Fruit fly (Drosophila melanogaster) whole organism, wandering third instar larva: ENCODE data around the gene Vps33B.

Source experiments
- Abd-B ChIP-seq: fragments of >200 bp; optimal IDR thresholded peaks from 2 replicates; lab custom pipeline; 2017; ENCODE audit warnings: missing biosample characterization, missing genetic modification characterization
- CG32264 ChIP-seq: fragments of 200-800 bp; sonication (Bioruptor generic); optimal IDR thresholded peaks from 2 replicates; lab custom pipeline; 2016; ENCODE audit warnings: missing biosample characterization, missing genetic modification characterization
- CG9705 ChIP-seq: fragments of 200-800 bp; sonication (Bioruptor generic); optimal IDR thresholded peaks from 2 replicates; lab custom pipeline; 2018; ENCODE audit warnings: missing biosample characterization, mild to moderate bottlenecking, missing genetic modification characterization
- CrebA ChIP-seq: fragments of 200-800 bp; sonication (Bioruptor generic); optimal IDR thresholded peaks from 2 replicates; lab custom pipeline; 2016; ENCODE audit warnings: missing biosample characterization, mild to moderate bottlenecking, missing genetic modification characterization, borderline replicate concordance
- Dfd ChIP-seq: fragments of >200 bp; optimal IDR thresholded peaks from 2 replicates; lab custom pipeline; 2017; ENCODE audit warnings: missing biosample characterization, missing genetic modification characterization
- Dif ChIP-seq: fragments of 200-275, 200-300 bp; sonication (Bioruptor generic); optimal IDR thresholded peaks from 2 replicates; lab custom pipeline; 2018; ENCODE audit warnings: missing biosample characterization, missing genetic modification characterization; ENCODE audit not compliant: partially characterized antibody
- GATAd ChIP-seq: sonication (Bioruptor generic); optimal IDR thresholded peaks from 2 replicates; lab custom pipeline; 2016; ENCODE audit warnings: missing biosample characterization, missing genetic modification characterization
- HLH106 ChIP-seq: fragments of 200-800 bp; optimal IDR thresholded peaks from 3 replicates; lab custom pipeline; 2019; ENCODE audit warnings: missing biosample characterization, mild to moderate bottlenecking, missing genetic modification characterization, moderate library complexity
- Hnf4 ChIP-seq: fragments of 200-800 bp; sonication (Bioruptor generic); optimal IDR thresholded peaks from 2 replicates; lab custom pipeline; 2016; ENCODE audit warnings: missing biosample characterization, mild to moderate bottlenecking, missing genetic modification characterization
- Hr78 ChIP-seq: fragments of >200 bp; optimal IDR thresholded peaks from 2 replicates; lab custom pipeline; 2017; ENCODE audit warnings: missing biosample characterization, missing genetic modification characterization
- Hr83 ChIP-seq: fragments of 200-300 bp; sonication (Bioruptor generic); optimal IDR thresholded peaks from 2 replicates; lab custom pipeline; 2016; ENCODE audit warnings: missing biosample characterization, mild to moderate bottlenecking, missing genetic modification characterization, moderate library complexity; ENCODE audit not compliant: poor library complexity, severe bottlenecking
- Jra ChIP-seq: sonication (Bioruptor generic); optimal IDR thresholded peaks from 2 replicates; lab custom pipeline; 2016; ENCODE audit warnings: missing biosample characterization, missing genetic modification characterization
- Mio ChIP-seq: sonication (Bioruptor generic); optimal IDR thresholded peaks from 2 replicates; lab custom pipeline; 2016; ENCODE audit warnings: missing biosample characterization, missing genetic modification characterization
- Myc ChIP-seq: fragments of >200 bp; optimal IDR thresholded peaks from 2 replicates; lab custom pipeline; 2017
- N ChIP-seq: fragments of >200 bp; optimal IDR thresholded peaks from 2 replicates; lab custom pipeline; 2018; ENCODE audit warnings: missing biosample characterization, missing external identifiers, missing genetic modification characterization
- OdsH ChIP-seq: fragments of 200-800 bp; sonication (Bioruptor generic); optimal IDR thresholded peaks from 2 replicates; lab custom pipeline; 2016; ENCODE audit warnings: missing biosample characterization, mild to moderate bottlenecking, missing genetic modification characterization
- Rel ChIP-seq, 2 experiments: fragments of 200-800 bp; sonication (Bioruptor generic) in 1 of 2; optimal IDR thresholded peaks; 2 replicates in 1 of 2; 3 replicates in 1 of 2; lab custom pipeline; 2016 to 2019; ENCODE audit warnings: mild to moderate bottlenecking in 2 of 2, missing biosample characterization in 2 of 2, missing genetic modification characterization in 2 of 2, moderate library complexity in 1 of 2
- Sp1 ChIP-seq: fragments of 200-800 bp; sonication (Bioruptor generic); optimal IDR thresholded peaks from 3 replicates; lab custom pipeline; 2019; ENCODE audit warnings: missing biosample characterization, mild to moderate bottlenecking, missing genetic modification characterization, moderate library complexity
- Vsx2 ChIP-seq: fragments of 200-300, 225-300 bp; sonication (Bioruptor generic); optimal IDR thresholded peaks from 2 replicates; lab custom pipeline; 2018; ENCODE audit warnings: missing biosample characterization, missing genetic modification characterization; ENCODE audit not compliant: partially characterized antibody
- br ChIP-seq: fragments of 200-800 bp; sonication (Bioruptor generic); optimal IDR thresholded peaks from 2 replicates; lab custom pipeline; 2016; ENCODE audit warnings: missing biosample characterization, missing genetic modification characterization
- brk ChIP-seq: fragments of 200-800 bp; sonication (Bioruptor generic); optimal IDR thresholded peaks from 2 replicates; lab custom pipeline; 2016; ENCODE audit warnings: missing biosample characterization, mild to moderate bottlenecking, missing genetic modification characterization
- dl ChIP-seq, 2 experiments: fragments of 175-275, 200-275 bp in 1 of 2; fragments of 200-275 bp in 1 of 2; sonication (Bioruptor generic); optimal IDR thresholded peaks; lab custom pipeline; 2018; ENCODE audit warnings: mild to moderate bottlenecking in 2 of 2, missing biosample characterization in 2 of 2, missing genetic modification characterization in 2 of 2, moderate library complexity in 2 of 2; ENCODE audit not compliant: partially characterized antibody in 2 of 2, insufficient read depth in 1 of 2
- dmrt93B ChIP-seq: fragments of 200-800 bp; sonication (Bioruptor generic); optimal IDR thresholded peaks from 2 replicates; lab custom pipeline; 2018; ENCODE audit warnings: missing biosample characterization, mild to moderate bottlenecking, missing genetic modification characterization
- dsf ChIP-seq: sonication (Bioruptor generic); optimal IDR thresholded peaks from 2 replicates; lab custom pipeline; 2016; ENCODE audit warnings: missing biosample characterization, missing genetic modification characterization, borderline replicate concordance
- ey ChIP-seq: fragments of 200-800 bp; sonication (Bioruptor generic); optimal IDR thresholded peaks from 2 replicates; lab custom pipeline; 2016; ENCODE audit warnings: missing biosample characterization, missing genetic modification characterization
- foxo ChIP-seq, 2 experiments: fragments of 200-800 bp; sonication (Bioruptor generic); optimal IDR thresholded peaks; 2 replicates in 1 of 2; 3 replicates in 1 of 2; lab custom pipeline; 2016 to 2017; ENCODE audit warnings: missing biosample characterization in 2 of 2, missing genetic modification characterization in 2 of 2
- fru ChIP-seq: fragments of 200-800 bp; sonication (Bioruptor generic); optimal IDR thresholded peaks from 3 replicates; lab custom pipeline; 2016; ENCODE audit warnings: missing biosample characterization, mild to moderate bottlenecking, missing genetic modification characterization
- h ChIP-seq: fragments of 200-800 bp; sonication (Bioruptor generic); optimal IDR thresholded peaks from 3 replicates; lab custom pipeline; 2016; ENCODE audit warnings: missing biosample characterization, mild to moderate bottlenecking, missing genetic modification characterization
- jim ChIP-seq: fragments of 175-275, 200-325 bp; sonication (Bioruptor generic); optimal IDR thresholded peaks from 2 replicates; lab custom pipeline; 2016; ENCODE audit warnings: missing biosample characterization, mild to moderate bottlenecking, missing genetic modification characterization
- lola ChIP-seq: fragments of >200 bp; optimal IDR thresholded peaks from 2 replicates; lab custom pipeline; 2017; ENCODE audit warnings: missing biosample characterization, missing genetic modification characterization
- pan ChIP-seq: fragments of >200 bp; optimal IDR thresholded peaks from 2 replicates; lab custom pipeline; 2017
- psq ChIP-seq: fragments of 200-800 bp; sonication (Bioruptor generic); optimal IDR thresholded peaks from 3 replicates; lab custom pipeline; 2017; ENCODE audit warnings: missing biosample characterization, mild to moderate bottlenecking, missing genetic modification characterization, moderate library complexity
- rgr ChIP-seq: fragments of 200-800 bp; sonication (Bioruptor generic); optimal IDR thresholded peaks from 3 replicates; lab custom pipeline; 2016; ENCODE audit warnings: missing biosample characterization, mild to moderate bottlenecking, missing genetic modification characterization
- sage ChIP-seq: fragments of 200-800 bp; sonication (Bioruptor generic); optimal IDR thresholded peaks from 2 replicates; lab custom pipeline; 2016; ENCODE audit warnings: missing biosample characterization, mild to moderate bottlenecking, missing genetic modification characterization
- sv ChIP-seq: fragments of 200-800 bp; sonication (Bioruptor generic); optimal IDR thresholded peaks from 3 replicates; lab custom pipeline; 2016; ENCODE audit warnings: missing biosample characterization, missing genetic modification characterization
- tai ChIP-seq: sonication (Bioruptor generic); optimal IDR thresholded peaks from 2 replicates; lab custom pipeline; 2016; ENCODE audit warnings: missing biosample characterization, missing genetic modification characterization
- usp ChIP-seq: fragments of >200 bp; optimal IDR thresholded peaks from 2 replicates; lab custom pipeline; 2017; ENCODE audit warnings: missing biosample characterization, missing genetic modification characterization
- woc ChIP-seq: sonication (Bioruptor generic); optimal IDR thresholded peaks from 2 replicates; lab custom pipeline; 2016; ENCODE audit warnings: missing biosample characterization, mild to moderate bottlenecking, missing genetic modification characterization

Vps33B gene

dm6 chr3R:25512750-25513149 lies 39.5 kb downstream of the Vps33B start:
- TF ChIP-seq Myc (lab: Kevin White, UChicago) (peak; percentile 83), N (GFP tag; lab: Kevin White, UChicago) (peak; percentile 22), sv (no peak)
- TF ChIP-seq, all 38 proteins: peak for 2

dm6 chr3R:25515450-25516288 lies 42.4 kb downstream of the Vps33B start, which contains the start of gene msi:
TSS of gene msi (plus strand) at chr3R:25516118.
- TF ChIP-seq OdsH (GFP tag; lab: Kevin White, UChicago), result peak; percentile 95
- TF ChIP-seq Vsx2, result peak; percentile 70
- peak; percentile 74 for TF ChIP-seq Hnf4 (GFP tag; lab: Kevin White, UChicago)
- TF ChIP-seq CG32264 (GFP tag; lab: Kevin White, UChicago), result peak; percentile 40
- TF ChIP-seq h (GFP tag; lab: Kevin White, UChicago), result peak; percentile 91
- TF ChIP-seq Dfd, result no peak
- TF ChIP-seq Sp1, result peak; percentile 98
- no peak for TF ChIP-seq tai (GFP tag; lab: Kevin White, UChicago)
- peak; percentile 93 for TF ChIP-seq rgr (GFP tag; lab: Kevin White, UChicago)
- TF ChIP-seq fru (GFP tag; lab: Kevin White, UChicago), result peak; percentile 92
- TF ChIP-seq Hr78 (GFP tag; lab: Kevin White, UChicago), result no peak
- TF ChIP-seq lola (GFP tag; lab: Kevin White, UChicago), result no peak
- TF ChIP-seq br (GFP tag; lab: Kevin White, UChicago), result peak; percentile 77
- no peak for TF ChIP-seq GATAd (GFP tag; lab: Kevin White, UChicago)
- peak; percentile 97 for TF ChIP-seq psq
- peak; percentile 84 for TF ChIP-seq Dif (GFP tag; lab: Kevin White, UChicago)
- TF ChIP-seq ey (GFP tag; lab: Kevin White, UChicago), result peak; percentile 76
- no peak for TF ChIP-seq Abd-B (GFP tag; lab: Kevin White, UChicago)
- TF ChIP-seq woc (GFP tag; lab: Kevin White, UChicago), result peak; percentile 65
- peak; percentile 87 for TF ChIP-seq sage (GFP tag; lab: Kevin White, UChicago)
- peak; percentile 77 for TF ChIP-seq sv
- peak; percentile 49 for TF ChIP-seq jim
- TF ChIP-seq Jra (GFP tag; lab: Kevin White, UChicago), result peak; percentile 12
- TF ChIP-seq Rel (GFP tag; optimal IDR thresholded peaks at IDR 0.05; lab: Kevin White, UChicago), result peak; percentile 84
- peak; percentile 70 for TF ChIP-seq Rel (tag; optimal IDR thresholded peaks at IDR 0.05; lab: Kevin White, UChicago)
- peak; percentile 4 for TF ChIP-seq CrebA (GFP tag; lab: Kevin White, UChicago)
- peak; percentile 94 for TF ChIP-seq dmrt93B (GFP tag; lab: Kevin White, UChicago)
- no peak for TF ChIP-seq Myc (lab: Kevin White, UChicago)
- peak; percentile 84 for TF ChIP-seq brk (GFP tag; lab: Kevin White, UChicago)
- TF ChIP-seq usp (GFP tag; lab: Kevin White, UChicago), result no peak
- TF ChIP-seq dl (GFP tag; optimal IDR thresholded peaks at IDR 0.05; lab: Kevin White, UChicago; ENCODE audit: insufficient read depth in 1 of 2, partially characterized antibody in 2 of 2), result peak; percentile 80
- TF ChIP-seq Hr83, result peak; percentile 82
- peak; percentile 76 for TF ChIP-seq pan (lab: Kevin White, UChicago)
- TF ChIP-seq HLH106, result peak; percentile 98
- TF ChIP-seq CG9705 (GFP tag; lab: Kevin White, UChicago), result peak; percentile 64
- TF ChIP-seq N (GFP tag; lab: Kevin White, UChicago), result no peak
- TF ChIP-seq foxo (GFP tag; optimal IDR thresholded peaks at IDR 0.05; lab: Kevin White, UChicago), result peak in 1 of 2 experiments; percentile 95
- TF ChIP-seq Mio (GFP tag; lab: Kevin White, UChicago), result no peak
- peak; percentile 44 for TF ChIP-seq dsf
